Worm (Caenorhabditis elegans) whole organism, young adult: ENCODE data around the gene C29F9.6.

Source experiments
- F33H1.4 ChIP-seq: fragments of 200-800 bp; sonication (Bioruptor generic); IDR thresholded peaks from 2 replicates; pipeline ENCODE4 v1.3.6; 2022; ENCODE audit warnings: missing genetic modification reagents, missing genetic modification characterization, missing compliant biosample characterization
- F37B4.10 ChIP-seq: fragments of 200-800 bp; sonication (Bioruptor generic); IDR thresholded peaks from 2 replicates; pipeline ENCODE4 v1.3.6; 2022; ENCODE audit warnings: missing genetic modification characterization, missing compliant biosample characterization
- F39B2.1 ChIP-seq: fragments of 200-800 bp; sonication (Bioruptor generic); IDR thresholded peaks from 2 replicates; pipeline ENCODE4 v1.3.6; 2022; ENCODE audit warnings: missing genetic modification reagents, missing genetic modification characterization, missing compliant biosample characterization
- F57C9.4 ChIP-seq: sonication (generic microtip); optimal IDR thresholded peaks from 2 replicates; lab custom pipeline; 2017; ENCODE audit warnings: mild to moderate bottlenecking, missing genetic modification characterization, missing compliant biosample characterization
- K11D2.4 ChIP-seq: fragments of 200-800 bp; sonication (Bioruptor generic); IDR thresholded peaks from 2 replicates; pipeline ENCODE4 v1.3.6; 2022; ENCODE audit warnings: missing genetic modification reagents, missing genetic modification characterization, missing compliant biosample characterization
- T26A5.8 ChIP-seq: sonication (generic microtip); optimal IDR thresholded peaks from 2 replicates; lab custom pipeline; 2016; ENCODE audit warnings: missing genetic modification characterization, missing compliant biosample characterization
- Y53G8AR.9 ChIP-seq: fragments of 200-800 bp; sonication (Bioruptor generic); conservative IDR thresholded peaks from 2 replicates; pipeline ENCODE4 v1.3.6; 2022; ENCODE audit warnings: missing genetic modification reagents, missing genetic modification characterization, missing compliant biosample characterization
- Y56A3A.18 ChIP-seq: fragments of 200-800 bp; sonication (Bioruptor generic); IDR thresholded peaks from 2 replicates; pipeline ENCODE4 v1.3.6; 2022; ENCODE audit warnings: missing genetic modification reagents, missing genetic modification characterization, missing compliant biosample characterization
- ama-1 ChIP-seq, 3 experiments: fragments of 150-350 bp in 1 of 3; sonication (generic microtip) in 2 of 3; optimal IDR thresholded peaks; 2 replicates each; lab custom pipeline; 2014 to 2018; ENCODE audit warnings: missing biosample characterization in 2 of 3, missing genetic modification characterization in 2 of 3, missing genetic modification reagents in 2 of 3
- atf-7 ChIP-seq: sonication (generic microtip); optimal IDR thresholded peaks from 2 replicates; lab custom pipeline; 2017; ENCODE audit warnings: mild to moderate bottlenecking, missing genetic modification characterization, missing compliant biosample characterization
- athp-1 ChIP-seq: sonication (generic microtip); optimal IDR thresholded peaks from 2 replicates; lab custom pipeline; 2017; ENCODE audit warnings: mild to moderate bottlenecking, missing genetic modification characterization, missing compliant biosample characterization
- attf-3 ChIP-seq: fragments of 200-800 bp; sonication (Bioruptor generic); conservative IDR thresholded peaks from 2 replicates; pipeline ENCODE4 v1.3.6; 2022; ENCODE audit warnings: missing genetic modification reagents, missing genetic modification characterization, missing compliant biosample characterization
- attf-5 ChIP-seq: fragments of 200-800 bp; sonication (Bioruptor generic); optimal IDR thresholded peaks from 2 replicates; lab custom pipeline; 2018; ENCODE audit warnings: mild to moderate bottlenecking, missing genetic modification characterization, missing compliant biosample characterization
- bed-1 ChIP-seq: fragments of 200-800 bp; sonication (Bioruptor generic); IDR thresholded peaks from 2 replicates; pipeline ENCODE4 v1.3.6; 2022; ENCODE audit warnings: missing genetic modification reagents, missing genetic modification characterization, missing compliant biosample characterization
- ccch-3 ChIP-seq: fragments of 200-800 bp; sonication (Bioruptor generic); optimal IDR thresholded peaks from 2 replicates; lab custom pipeline; 2018; ENCODE audit warnings: mild to moderate bottlenecking, missing genetic modification characterization, missing compliant biosample characterization
- cebp-1 ChIP-seq, 2 experiments: fragments of 200-800 bp in 1 of 2; sonication (Bioruptor generic) in 1 of 2; sonication (generic microtip) in 1 of 2; IDR thresholded peaks in 1 of 2; optimal IDR thresholded peaks in 1 of 2; 2 replicates each; pipeline versions ENCODE4 v1.3.6 to Lab custom; 2017 to 2022; ENCODE audit warnings: missing compliant biosample characterization in 2 of 2, missing genetic modification characterization in 2 of 2, mild to moderate bottlenecking in 1 of 2, missing genetic modification reagents in 1 of 2, moderate library complexity in 1 of 2
- ceh-40 ChIP-seq: fragments of 200-800 bp; sonication (Bioruptor generic); IDR thresholded peaks from 2 replicates; pipeline ENCODE4 v1.3.6; 2022; ENCODE audit warnings: missing genetic modification characterization, missing compliant biosample characterization
- ceh-79 ChIP-seq: sonication (generic microtip); optimal IDR thresholded peaks from 2 replicates; lab custom pipeline; 2017; ENCODE audit warnings: mild to moderate bottlenecking, missing genetic modification characterization, missing compliant biosample characterization
- chd-7 ChIP-seq: sonication (generic microtip); optimal IDR thresholded peaks from 2 replicates; lab custom pipeline; 2016; ENCODE audit warnings: mild to moderate bottlenecking, missing genetic modification characterization, moderate library complexity, missing compliant biosample characterization
- efl-1 ChIP-seq: fragments of 150-350 bp; optimal IDR thresholded peaks from 2 replicates; lab custom pipeline; 2014; ENCODE audit warnings: missing biosample characterization, missing genetic modification reagents, missing genetic modification characterization
- egl-44 ChIP-seq: fragments of 200-800 bp; sonication (Bioruptor generic); IDR thresholded peaks from 2 replicates; pipeline ENCODE4 v1.3.6; 2022; ENCODE audit warnings: missing genetic modification reagents, missing genetic modification characterization, missing compliant biosample characterization
- egrh-3 ChIP-seq: fragments of 200-800 bp; sonication (Bioruptor generic); IDR thresholded peaks from 2 replicates; pipeline ENCODE4 v1.3.6; 2022; ENCODE audit warnings: missing genetic modification reagents, missing genetic modification characterization, missing compliant biosample characterization
- ets-4 ChIP-seq: fragments of 200-800 bp; sonication (Bioruptor generic); optimal IDR thresholded peaks from 2 replicates; lab custom pipeline; 2018; ENCODE audit warnings: mild to moderate bottlenecking, missing genetic modification characterization, missing compliant biosample characterization
- gei-17 ChIP-seq: fragments of 200-800 bp; sonication (Bioruptor generic); optimal IDR thresholded peaks from 2 replicates; lab custom pipeline; 2018; ENCODE audit warnings: mild to moderate bottlenecking, missing genetic modification characterization, missing compliant biosample characterization
- hrde-1 ChIP-seq: sonication (generic microtip); optimal IDR thresholded peaks from 2 replicates; lab custom pipeline; 2016; ENCODE audit warnings: missing genetic modification characterization, mild to moderate bottlenecking, missing compliant biosample characterization, moderate library complexity, missing genotype, missing genetic modification reagents, borderline replicate concordance
- lag-1 ChIP-seq: fragments of 200-800 bp; sonication (Bioruptor generic); IDR thresholded peaks from 2 replicates; pipeline ENCODE4 v1.3.6; 2022; ENCODE audit warnings: missing genetic modification reagents, missing genetic modification characterization, missing compliant biosample characterization
- lin-26 ChIP-seq: fragments of 200-800 bp; sonication (Bioruptor generic); IDR thresholded peaks from 2 replicates; pipeline ENCODE4 v1.3.6; 2022; ENCODE audit warnings: missing genetic modification reagents, missing genetic modification characterization, missing compliant biosample characterization
- lin-35 ChIP-seq, 3 experiments: fragments of 150-350 bp in 2 of 3; sonication (generic microtip) in 1 of 3; optimal IDR thresholded peaks; 2 replicates each; lab custom pipeline; 2014 to 2018; ENCODE audit warnings: missing biosample characterization in 3 of 3, missing genetic modification characterization in 3 of 3, missing genetic modification reagents in 3 of 3
- lsl-1 ChIP-seq: fragments of 200-800 bp; sonication (Bioruptor generic); optimal IDR thresholded peaks from 2 replicates; lab custom pipeline; 2018; ENCODE audit warnings: mild to moderate bottlenecking, missing genetic modification characterization, moderate library complexity, missing compliant biosample characterization
- mcd-1 ChIP-seq: fragments of 200-800 bp; sonication (Bioruptor generic); IDR thresholded peaks from 2 replicates; pipeline ENCODE4 v1.3.6; 2022; ENCODE audit warnings: missing genetic modification reagents, missing genetic modification characterization, missing compliant biosample characterization
- mel-28 ChIP-seq: sonication (generic microtip); optimal IDR thresholded peaks from 2 replicates; lab custom pipeline; 2016; ENCODE audit warnings: borderline replicate concordance, mild to moderate bottlenecking, missing genetic modification characterization, missing compliant biosample characterization
- nhr-179 ChIP-seq: sonication (generic microtip); optimal IDR thresholded peaks from 2 replicates; lab custom pipeline; 2016; ENCODE audit warnings: mild to moderate bottlenecking, missing genetic modification characterization, missing compliant biosample characterization
- nhr-80 ChIP-seq: sonication (generic microtip); optimal IDR thresholded peaks from 2 replicates; lab custom pipeline; 2016; ENCODE audit warnings: missing genetic modification characterization, missing compliant biosample characterization
- pha-4 ChIP-seq: fragments of 150-350 bp; sonication (generic microtip); optimal IDR thresholded peaks from 2 replicates; lab custom pipeline; 2014; ENCODE audit warnings: missing biosample characterization, missing genetic modification reagents, missing genetic modification characterization
- repo-1 ChIP-seq: sonication (generic microtip); optimal IDR thresholded peaks from 2 replicates; lab custom pipeline; 2017; ENCODE audit warnings: mild to moderate bottlenecking, missing genetic modification characterization, missing compliant biosample characterization
- sdz-38 ChIP-seq: sonication (generic microtip); optimal IDR thresholded peaks from 2 replicates; lab custom pipeline; 2016; ENCODE audit warnings: missing genotype, missing genetic modification characterization, missing compliant biosample characterization
- snpc-3.4 ChIP-seq: sonication (generic microtip); optimal IDR thresholded peaks from 2 replicates; lab custom pipeline; 2017; ENCODE audit warnings: missing genetic modification characterization, mild to moderate bottlenecking, missing compliant biosample characterization, antibody characterized with exemption, moderate library complexity, missing genotype, missing genetic modification reagents
- snpc-4 ChIP-seq, 5 experiments: fragments of 150-350 bp in 1 of 5; sonication (generic microtip) in 4 of 5; optimal IDR thresholded peaks; 2 replicates each; lab custom pipeline; 2014 to 2018; ENCODE audit warnings: missing genetic modification characterization in 5 of 5, missing biosample characterization in 3 of 5, antibody characterized with exemption in 2 of 5, mild to moderate bottlenecking in 2 of 5, missing compliant biosample characterization in 2 of 5, missing genotype in 2 of 5, moderate library complexity in 2 of 5, missing genetic modification reagents in 1 of 5
- somi-1 ChIP-seq: fragments of 200-800 bp; sonication (Bioruptor generic); optimal IDR thresholded peaks from 2 replicates; lab custom pipeline; 2018; ENCODE audit warnings: mild to moderate bottlenecking, missing genetic modification characterization, missing compliant biosample characterization
- tbp1 ChIP-seq: fragments of 200-800 bp; sonication (Bioruptor generic); optimal IDR thresholded peaks from 2 replicates; lab custom pipeline; 2018; ENCODE audit warnings: mild to moderate bottlenecking, missing genetic modification characterization, missing compliant biosample characterization
- xnd-1 ChIP-seq: sonication (generic microtip); optimal IDR thresholded peaks from 2 replicates; lab custom pipeline; 2016; ENCODE audit warnings: missing genotype, missing genetic modification reagents, missing genetic modification characterization, missing compliant biosample characterization
- ztf-18 ChIP-seq: sonication (generic microtip); optimal IDR thresholded peaks from 2 replicates; lab custom pipeline; 2016; ENCODE audit warnings: missing genotype, mild to moderate bottlenecking, missing genetic modification characterization, missing compliant biosample characterization
- ztf-22 ChIP-seq: fragments of 200-800 bp; sonication (Bioruptor generic); optimal IDR thresholded peaks from 2 replicates; lab custom pipeline; 2018; ENCODE audit warnings: mild to moderate bottlenecking, missing genetic modification characterization, moderate library complexity, missing compliant biosample characterization
- ztf-6 ChIP-seq: fragments of 200-800 bp; sonication (Bioruptor generic); IDR thresholded peaks from 2 replicates; pipeline ENCODE4 v1.3.6; 2022; ENCODE audit warnings: missing genetic modification reagents, missing genetic modification characterization, missing compliant biosample characterization

Gene C29F9.6

DNA sequence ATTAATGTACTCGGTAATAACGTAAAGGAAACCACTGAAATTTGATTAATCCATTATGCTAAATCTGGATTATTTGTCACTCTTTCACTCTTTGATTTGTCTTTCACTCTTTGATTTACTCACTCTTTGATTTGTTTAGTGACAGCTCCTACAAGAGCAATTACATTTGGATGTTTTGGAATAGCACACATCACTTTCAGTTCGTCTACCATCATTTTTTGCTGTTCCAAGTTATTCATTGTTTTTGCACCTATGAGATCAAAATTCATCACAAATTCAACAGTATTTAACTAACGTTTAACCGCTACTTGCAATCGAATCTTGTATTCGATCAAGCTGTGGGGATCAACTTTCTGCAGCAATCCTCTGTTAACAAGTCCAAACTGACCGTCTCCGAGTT, 34.4 kb downstream of the C29F9.6 start (continued):
- no peak for TF ChIP-seq K11D2.4 (GFP tag; lab: Robert Waterston, UW)

DNA sequence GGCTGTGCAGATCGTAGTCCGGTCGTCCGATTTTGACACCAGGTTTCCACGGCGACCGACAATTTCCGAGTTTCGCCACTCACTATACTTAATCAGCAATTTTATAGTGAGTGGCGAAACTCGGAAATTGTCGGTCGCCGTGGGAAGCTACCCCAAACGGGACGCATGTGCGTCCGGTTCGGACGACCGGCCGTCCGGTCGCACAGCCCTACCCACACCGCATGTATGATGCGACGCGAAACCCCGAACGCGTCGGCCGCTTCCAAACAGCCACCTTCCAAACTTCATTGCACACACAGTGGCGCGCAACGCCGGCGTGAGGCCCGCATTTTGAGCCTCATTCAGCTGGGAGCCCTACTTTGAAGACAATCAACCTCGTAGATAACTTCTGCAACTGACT, 36.4 kb downstream of the C29F9.6 start:
- TF ChIP-seq snpc-4 (GFP tag; optimal IDR thresholded peaks at IDR 0.05; lab: Kevin White, UChicago) (no peak), snpc-4 (tag; optimal IDR thresholded peaks at IDR 0.05; lab: Kevin White, UChicago) (peak in 2 of 4 experiments; percentile 67 to 85), F37B4.10 (GFP tag; lab: Robert Waterston, UW) (0 out of 2 replicates have a peak, but pooled peaks have one; percentile 51), ztf-6 (GFP tag; lab: Robert Waterston, UW) (0 out of 2 replicates have a peak, but pooled peaks have one; percentile 12), somi-1 (GFP tag; lab: Kevin White, UChicago) (no peak), F33H1.4 (no peak), lin-26 (GFP tag; lab: Robert Waterston, UW) (0 out of 2 replicates have a peak, but pooled peaks have one; percentile 30)

- TF ChIP-seq lsl-1 (no peak), repo-1 (no peak), mcd-1 (GFP tag; lab: Robert Waterston, UW) (no peak), F37B4.10 (GFP tag; lab: Robert Waterston, UW) (no peak), efl-1 (GFP tag; lab: Kevin White, UChicago) (no peak), ceh-79 (tag; lab: Kevin White, UChicago) (no peak), ccch-3 (no peak), ztf-22 (GFP tag; lab: Kevin White, UChicago) (peak; percentile 52), F57C9.4 (tag; lab: Kevin White, UChicago) (no peak), bed-1 (GFP tag; lab: Robert Waterston, UW) (no peak), atf-7 (tag; lab: Kevin White, UChicago) (peak; percentile 40), F39B2.1 (GFP tag; lab: Robert Waterston, UW) (no peak), ama-1 (optimal IDR thresholded peaks at IDR 0.05; lab: Kevin White, UChicago) (no peak), ama-1 (GFP tag; optimal IDR thresholded peaks at IDR 0.05; lab: Kevin White, UChicago) (no peak), nhr-80 (tag; lab: Kevin White, UChicago) (peak; percentile 96), T26A5.8 (no peak), mel-28 (tag; lab: Kevin White, UChicago) (no peak), gei-17 (no peak), pha-4 (tag; lab: Kevin White, UChicago) (no peak), sdz-38 (no peak), tbp1 (GFP tag; lab: Kevin White, UChicago) (peak; percentile 5), nhr-179 (tag; lab: Kevin White, UChicago) (no peak), egrh-3 (GFP tag; lab: Robert Waterston, UW) (no peak), cebp-1 (GFP tag; IDR thresholded peaks at IDR 0.05; lab: Robert Waterston, UW) (no peak), cebp-1 (tag; optimal IDR thresholded peaks at IDR 0.05; lab: Kevin White, UChicago) (no peak), egl-44 (GFP tag; lab: Robert Waterston, UW) (no peak), ets-4 (GFP tag; lab: Kevin White, UChicago) (peak; percentile 19), xnd-1 (tag; lab: Kevin White, UChicago) (no peak)
Observed at ce11 chrIII:154168-154567, 39.5 kb downstream of the C29F9.6 start.

DNA sequence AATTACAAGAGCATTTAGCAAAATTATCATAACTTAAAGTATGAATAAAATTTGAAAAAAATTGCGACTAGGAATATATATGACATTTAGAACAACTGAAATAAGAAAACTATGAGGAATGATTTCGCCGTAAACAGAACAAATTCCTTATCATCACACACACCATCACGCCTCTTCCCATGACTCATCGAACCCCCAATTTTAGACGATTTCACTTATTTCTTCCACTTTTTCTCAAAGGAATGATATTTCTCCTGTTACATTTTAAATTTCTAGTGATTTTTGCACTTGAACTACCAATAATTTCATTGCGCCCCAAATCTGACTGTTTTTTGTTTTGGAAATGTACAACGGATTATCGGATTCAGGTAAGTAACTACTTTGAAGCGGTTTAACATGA, 41.9 kb downstream of the C29F9.6 start, which contains the start of the genes zig-13 and ver-1:
zig-13 (minus strand) TSS at position 101 of the 400 bp plus-strand sequence.
ver-1 (plus strand) TSS at position 180 of the 400 bp plus-strand sequence.
- no peak for TF ChIP-seq ztf-18
- TF ChIP-seq nhr-80 (tag; lab: Kevin White, UChicago) = no peak
- no peak for TF ChIP-seq lag-1 (GFP tag; lab: Robert Waterston, UW)
- TF ChIP-seq attf-3 (GFP tag; lab: Robert Waterston, UW) = no peak
- no peak for TF ChIP-seq ceh-40 (GFP tag; lab: Robert Waterston, UW)
- TF ChIP-seq hrde-1 (tag; lab: Kevin White, UChicago) = no peak
- TF ChIP-seq F37B4.10 (GFP tag; lab: Robert Waterston, UW) = no peak
- TF ChIP-seq Y56A3A.18 (GFP tag; lab: Robert Waterston, UW) = no peak
- TF ChIP-seq Y53G8AR.9 (GFP tag; lab: Robert Waterston, UW) = no peak
- no peak for TF ChIP-seq nhr-179 (tag; lab: Kevin White, UChicago)
- no peak for TF ChIP-seq snpc-3.4
- TF ChIP-seq athp-1 (tag; lab: Kevin White, UChicago) = no peak
- no peak for TF ChIP-seq attf-5 (GFP tag; lab: Kevin White, UChicago)
- no peak for TF ChIP-seq chd-7 (tag; lab: Kevin White, UChicago)
- TF ChIP-seq lin-35 (GFP tag; optimal IDR thresholded peaks at IDR 0.05; lab: Kevin White, UChicago) = no peak
